Fruit fly (Drosophila melanogaster) S2 (cell line): ENCODE results near the gene CG45413.

Source experiments
- CG8478 ChIP-seq: fragments of >200 bp; optimal IDR thresholded peaks from 2 replicates; lab custom pipeline; 2018
- CTCF ChIP-seq, 2 experiments: fragments of >200 bp; optimal IDR thresholded peaks; 2 replicates each; lab custom pipeline; 2018

DNA sequence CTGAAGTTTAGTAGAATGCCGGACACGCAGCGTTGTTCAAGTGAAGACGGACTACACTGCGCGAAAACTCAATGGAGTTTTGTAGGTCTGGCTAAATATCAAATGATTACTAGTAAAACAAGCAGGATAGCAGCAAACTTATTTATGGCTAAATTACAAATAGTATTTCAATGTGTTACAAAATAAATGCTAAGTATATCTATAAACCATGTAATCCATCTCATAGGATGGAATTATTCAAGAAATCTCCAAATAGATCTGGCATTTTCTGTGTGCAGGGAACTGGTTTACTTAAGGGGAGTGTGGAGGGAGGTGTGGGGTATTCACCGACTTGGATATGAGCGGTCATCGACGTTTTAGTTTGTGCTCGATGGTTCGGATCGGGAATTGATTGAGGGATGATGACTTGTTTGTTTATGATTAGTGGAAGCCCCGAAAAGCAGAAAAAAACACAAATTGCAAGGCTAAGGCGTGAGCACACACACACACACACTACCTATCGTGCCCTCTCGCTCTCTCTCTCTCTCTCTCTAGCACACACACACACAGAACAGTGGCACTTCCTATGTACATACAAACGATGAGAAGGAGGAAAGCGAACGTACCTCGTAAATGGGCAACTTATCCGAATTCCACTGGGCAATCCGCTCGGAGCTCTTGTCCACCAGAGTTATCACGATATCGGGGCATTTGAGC is 32.2 kb upstream of the CG45413 start:
- TF ChIP-seq CG8478 (lab: Kevin White, UChicago) (no peak), CTCF (optimal IDR thresholded peaks at IDR 0.05; lab: Kevin White, UChicago) (no peak)
